Worm (Caenorhabditis elegans) whole organism, L1 larva: ENCODE measurements around the gene lact-1.

Experiments used
- ces-1 ChIP-seq: fragments of 150-350 bp; optimal IDR thresholded peaks from 2 replicates; lab custom pipeline; 2014; ENCODE audit warnings: missing biosample characterization, missing genetic modification reagents, missing genetic modification characterization
- fkh-10 ChIP-seq: sonication (generic microtip); optimal IDR thresholded peaks from 2 replicates; lab custom pipeline; 2017; ENCODE audit warnings: missing biosample characterization, missing genetic modification reagents, missing genetic modification characterization
- grh-1 ChIP-seq: fragments of 200-800 bp; sonication (Bioruptor generic); IDR thresholded peaks from 2 replicates; pipeline ENCODE4 v1.3.6; 2022; ENCODE audit warnings: missing genetic modification reagents, missing genetic modification characterization, missing compliant biosample characterization
- nhr-19 ChIP-seq: fragments of 200-800 bp; sonication (Bioruptor generic); conservative IDR thresholded peaks from 2 replicates; pipeline ENCODE4 v1.3.6; 2022; ENCODE audit warnings: missing genetic modification characterization, missing compliant biosample characterization
- unc-130 ChIP-seq: fragments of 150-350 bp; optimal IDR thresholded peaks from 2 replicates; lab custom pipeline; 2017; ENCODE audit warnings: missing biosample characterization, missing genetic modification characterization, inconsistent platforms
- unc-98 ChIP-seq: fragments of 200-800 bp; sonication (Bioruptor generic); IDR thresholded peaks from 2 replicates; pipeline ENCODE4 v1.3.6; 2022; ENCODE audit warnings: missing genetic modification characterization, missing compliant biosample characterization
- ztf-11 ChIP-seq, 2 experiments: sonication (generic microtip); optimal IDR thresholded peaks; 2 replicates each; lab custom pipeline; 2016 to 2017; ENCODE audit warnings: missing genetic modification characterization in 2 of 2, missing biosample characterization in 1 of 2, missing compliant biosample characterization in 1 of 2

DNA sequence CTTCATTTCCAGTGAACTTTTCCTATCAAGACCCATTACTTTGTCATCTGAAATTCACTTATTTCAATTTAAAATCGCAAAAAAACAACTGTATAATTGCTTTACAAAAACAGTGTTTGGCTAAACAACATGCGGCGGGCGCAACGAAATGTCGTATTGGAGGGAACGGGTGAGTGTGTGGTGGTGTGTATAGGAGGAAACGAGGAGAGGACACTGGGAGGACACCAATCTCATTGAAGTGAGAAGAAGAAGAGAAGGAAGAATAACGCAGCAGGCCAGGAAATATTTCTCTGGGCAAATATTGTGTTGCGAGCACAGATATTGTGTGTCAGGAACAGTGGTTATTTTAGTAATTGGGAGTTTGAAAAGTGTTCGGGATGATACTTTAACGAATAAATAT is 5.6 kb downstream of the lact-1 start, which contains the start of gene F46H5.4:
- no peak for TF ChIP-seq nhr-19 (GFP tag; lab: Robert Waterston, UW)
- no peak for TF ChIP-seq unc-130 (tag; lab: Kevin White, UChicago)
- TF ChIP-seq unc-98 (GFP tag; lab: Robert Waterston, UW) = no peak
- no peak for TF ChIP-seq ces-1 (GFP tag; lab: Kevin White, UChicago)
- TF ChIP-seq fkh-10 (GFP tag; lab: Kevin White, UChicago) = no peak
- no peak for TF ChIP-seq grh-1
- TF ChIP-seq ztf-11 (tag; optimal IDR thresholded peaks at IDR 0.05; lab: Kevin White, UChicago) = no peak
